Worm (Caenorhabditis elegans) whole organism, L4 larva: ENCODE measurements around the gene mek-1.
A peak's percentile ranks its signal among the peaks of the same experiment; 100 is the strongest.

ENCODE experiments used
- D1046.2 ChIP-seq: fragments of 200-800 bp; sonication (Bioruptor generic); IDR thresholded peaks from 2 replicates; pipeline ENCODE4 v1.3.6; 2022; ENCODE audit warnings: missing genetic modification characterization, missing compliant biosample characterization
- R02D3.7 ChIP-seq: fragments of 150-350 bp; sonication (generic microtip); optimal IDR thresholded peaks from 3 replicates; lab custom pipeline; 2014; ENCODE audit warnings: missing biosample characterization, missing genetic modification characterization
- T26A8.4 ChIP-seq: fragments of 200-800 bp; sonication (Bioruptor generic); IDR thresholded peaks from 2 replicates; pipeline ENCODE4 v1.3.6; 2022; ENCODE audit warnings: missing genetic modification characterization, missing compliant biosample characterization
- Y105C5A.15 ChIP-seq: fragments of 200-800 bp; sonication (Bioruptor generic); IDR thresholded peaks from 2 replicates; pipeline ENCODE4 v1.3.6; 2022; ENCODE audit warnings: missing genetic modification characterization, missing compliant biosample characterization
- Y48G9A.11 ChIP-seq: fragments of 200-800 bp; sonication (Bioruptor generic); IDR thresholded peaks from 2 replicates; pipeline ENCODE4 v1.3.6; 2022; ENCODE audit warnings: missing genetic modification reagents, missing genetic modification characterization, missing compliant biosample characterization
- aha-1 ChIP-seq: fragments of 150-350 bp; peaks from one replicate; lab custom pipeline; 2014; ENCODE audit warnings: missing biosample characterization, missing genetic modification characterization
- aly-2 ChIP-seq: sonication (generic microtip); optimal IDR thresholded peaks from 2 replicates; lab custom pipeline; 2018; ENCODE audit warnings: missing biosample characterization, missing genetic modification characterization
- ceh-28 ChIP-seq: fragments of 150-350 bp; optimal IDR thresholded peaks from 2 replicates; lab custom pipeline; 2014; ENCODE audit warnings: missing biosample characterization, missing genetic modification reagents, missing genetic modification characterization
- cey-2 ChIP-seq: sonication (generic microtip); optimal IDR thresholded peaks from 3 replicates; lab custom pipeline; 2017; ENCODE audit warnings: missing genetic modification characterization, mild to moderate bottlenecking, missing compliant biosample characterization, antibody characterized with exemption, borderline replicate concordance; ENCODE audit not compliant: insufficient read depth
- ctbp-1 ChIP-seq: fragments of 200-800 bp; sonication (Bioruptor generic); IDR thresholded peaks from 2 replicates; pipeline ENCODE4 v1.3.6; 2022; ENCODE audit warnings: missing genetic modification reagents, missing genetic modification characterization, missing compliant biosample characterization
- daf-12 ChIP-seq: fragments of 150-350 bp; optimal IDR thresholded peaks from 2 replicates; lab custom pipeline; 2014; ENCODE audit warnings: missing biosample characterization, missing genetic modification reagents, missing genetic modification characterization
- dpl-1 ChIP-seq: fragments of 150-350 bp; optimal IDR thresholded peaks from 2 replicates; lab custom pipeline; 2014; ENCODE audit warnings: missing biosample characterization, missing genetic modification reagents, missing genetic modification characterization
- dve-1 ChIP-seq: sonication (generic microtip); optimal IDR thresholded peaks from 2 replicates; lab custom pipeline; 2017; ENCODE audit warnings: antibody characterized with exemption, mild to moderate bottlenecking, missing genetic modification characterization, missing compliant biosample characterization; ENCODE audit not compliant: insufficient read depth
- egl-43 ChIP-seq: fragments of 200-800 bp; sonication (Bioruptor generic); IDR thresholded peaks from 2 replicates; pipeline ENCODE4 v1.3.6; 2022; ENCODE audit warnings: missing genetic modification reagents, missing genetic modification characterization, missing compliant biosample characterization
- fos-1 ChIP-seq: fragments of 150-350 bp; optimal IDR thresholded peaks from 2 replicates; lab custom pipeline; 2014; ENCODE audit warnings: missing biosample characterization, missing genetic modification characterization
- gei-8 ChIP-seq: fragments of 200-800 bp; sonication (Bioruptor generic); optimal IDR thresholded peaks from 2 replicates; lab custom pipeline; 2018; ENCODE audit warnings: mild to moderate bottlenecking, missing genetic modification characterization, missing compliant biosample characterization
- hlh-11 ChIP-seq: fragments of 200-800 bp; sonication (Bioruptor generic); optimal IDR thresholded peaks from 2 replicates; lab custom pipeline; 2018; ENCODE audit warnings: mild to moderate bottlenecking, missing genetic modification characterization, missing compliant biosample characterization
- hmg-1.1 ChIP-seq: fragments of 200-800 bp; sonication (Bioruptor generic); IDR thresholded peaks from 2 replicates; pipeline ENCODE4 v1.3.6; 2022; ENCODE audit warnings: missing genetic modification reagents, missing genetic modification characterization, missing compliant biosample characterization
- jun-1 ChIP-seq: fragments of 150-350 bp; optimal IDR thresholded peaks from 2 replicates; lab custom pipeline; 2014; ENCODE audit warnings: missing biosample characterization, missing genetic modification reagents, missing genetic modification characterization
- lin-29 ChIP-seq: fragments of 200-800 bp; sonication (Bioruptor generic); IDR thresholded peaks from 2 replicates; pipeline ENCODE4 v1.3.6; 2022; ENCODE audit warnings: missing genetic modification reagents, missing genetic modification characterization, missing compliant biosample characterization
- lin-39 ChIP-seq: fragments of 150-350 bp; optimal IDR thresholded peaks from 2 replicates; lab custom pipeline; 2014; ENCODE audit warnings: missing biosample characterization, missing genetic modification reagents, missing genetic modification characterization
- mes-2 ChIP-seq: sonication (generic microtip); optimal IDR thresholded peaks from 2 replicates; lab custom pipeline; 2016; ENCODE audit warnings: missing genotype, mild to moderate bottlenecking, missing genetic modification characterization, missing compliant biosample characterization; ENCODE audit not compliant: poor library complexity, severe bottlenecking
- mxl-2 ChIP-seq: fragments of 200-800 bp; sonication (Bioruptor generic); conservative IDR thresholded peaks from 2 replicates; pipeline ENCODE4 v1.3.6; 2022; ENCODE audit warnings: missing genetic modification reagents, missing genetic modification characterization, missing compliant biosample characterization
- nhr-10 ChIP-seq: fragments of 150-350 bp; optimal IDR thresholded peaks from 2 replicates; lab custom pipeline; 2014; ENCODE audit warnings: missing biosample characterization, missing genetic modification characterization
- nhr-11 ChIP-seq: fragments of 150-350 bp; optimal IDR thresholded peaks from 2 replicates; lab custom pipeline; 2014; ENCODE audit warnings: missing biosample characterization, missing genetic modification characterization
- nhr-42 ChIP-seq: fragments of 200-800 bp; sonication (Bioruptor generic); IDR thresholded peaks from 2 replicates; pipeline ENCODE4 v1.3.6; 2022; ENCODE audit warnings: missing genetic modification characterization, missing compliant biosample characterization
- nhr-6 ChIP-seq: fragments of 150-350 bp; optimal IDR thresholded peaks from 2 replicates; lab custom pipeline; 2014; ENCODE audit warnings: missing biosample characterization, missing genetic modification characterization
- pha-4 ChIP-seq, 2 experiments: fragments of 150-350 bp in 1 of 2; fragments of 200-800 bp in 1 of 2; sonication (Bioruptor generic) in 1 of 2; IDR thresholded peaks in 1 of 2; optimal IDR thresholded peaks in 1 of 2; 2 replicates each; pipeline versions ENCODE4 v1.3.6 to Lab custom; 2014 to 2022; ENCODE audit warnings: missing genetic modification characterization in 2 of 2, missing genetic modification reagents in 2 of 2, missing biosample characterization in 1 of 2, missing compliant biosample characterization in 1 of 2
- pqm-1 ChIP-seq: sonication (generic microtip); optimal IDR thresholded peaks from 2 replicates; lab custom pipeline; 2017; ENCODE audit warnings: missing biosample characterization, missing genetic modification characterization
- set-16 ChIP-seq: fragments of 200-800 bp; sonication (Bioruptor generic); IDR thresholded peaks from 2 replicates; pipeline ENCODE4 v1.3.6; 2022; ENCODE audit warnings: missing genetic modification reagents, missing genetic modification characterization, missing compliant biosample characterization
- snpc-4 ChIP-seq: fragments of 150-350 bp; optimal IDR thresholded peaks from 2 replicates; lab custom pipeline; 2014; ENCODE audit warnings: missing biosample characterization, missing genetic modification characterization
- tra-1 ChIP-seq: fragments of 200-800 bp; sonication (Bioruptor generic); IDR thresholded peaks from 2 replicates; pipeline ENCODE4 v1.3.6; 2022; ENCODE audit warnings: missing genetic modification reagents, missing genetic modification characterization, missing compliant biosample characterization
- unc-130 ChIP-seq: sonication (generic microtip); optimal IDR thresholded peaks from 2 replicates; lab custom pipeline; 2016; ENCODE audit warnings: missing genetic modification reagents, missing genetic modification characterization, missing compliant biosample characterization
- unc-62 ChIP-seq, 3 experiments: fragments of 150-350 bp in 1 of 3; sonication (generic microtip); optimal IDR thresholded peaks in 2 of 3; peaks in 1 of 3; 1 replicate in 1 of 3; 2 replicates in 2 of 3; lab custom pipeline; 2014 to 2017; ENCODE audit warnings: missing biosample characterization in 3 of 3, missing genetic modification characterization in 3 of 3, missing genetic modification reagents in 3 of 3, missing genotype in 1 of 3
- vab-7 ChIP-seq: fragments of 200-800 bp; sonication (Bioruptor generic); IDR thresholded peaks from 2 replicates; pipeline ENCODE4 v1.3.6; 2022; ENCODE audit warnings: missing genetic modification reagents, missing genetic modification characterization, missing compliant biosample characterization
- zag-1 ChIP-seq: fragments of 150-350 bp; optimal IDR thresholded peaks from 2 replicates; lab custom pipeline; 2014; ENCODE audit warnings: missing biosample characterization, missing genetic modification characterization
- zfp-3 ChIP-seq: fragments of 200-800 bp; sonication (Bioruptor generic); conservative IDR thresholded peaks from 2 replicates; pipeline ENCODE4 v1.3.6; 2022; ENCODE audit warnings: missing genetic modification reagents, missing genetic modification characterization, missing compliant biosample characterization

Gene mek-1

DNA sequence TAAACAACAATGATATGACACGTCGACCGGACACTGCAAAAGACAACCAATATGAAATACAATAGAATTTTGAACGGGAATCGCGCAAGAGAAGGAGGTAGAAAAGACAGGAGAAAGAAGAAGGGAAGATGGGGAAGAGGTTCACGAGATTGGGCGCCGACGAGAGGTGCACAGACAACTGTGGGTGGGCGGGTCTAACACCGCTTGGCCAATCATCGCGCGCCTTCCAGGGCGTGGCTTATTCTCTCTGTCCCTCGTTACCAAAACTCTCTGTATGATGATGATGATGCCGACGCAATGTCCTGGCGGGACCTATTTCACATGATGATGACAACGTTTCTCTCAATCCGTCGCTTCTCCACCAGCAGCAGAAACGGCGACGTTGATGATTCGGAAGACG, 18.5 kb upstream of the mek-1 start (continued):
- TF ChIP-seq hmg-1.1 (0 out of 2 replicates have a peak, but pooled peaks have one; percentile 6), ceh-28 (tag; lab: Kevin White, UChicago) (no peak), snpc-4 (tag; lab: Kevin White, UChicago) (no peak), gei-8 (GFP tag; lab: Kevin White, UChicago) (no peak), R02D3.7 (tag; lab: Kevin White, UChicago) (no peak), nhr-10 (tag; lab: Kevin White, UChicago) (no peak), tra-1 (GFP tag; lab: Robert Waterston, UW) (no peak), zfp-3 (no peak), Y105C5A.15 (GFP tag; lab: Robert Waterston, UW) (no peak), nhr-6 (tag; lab: Kevin White, UChicago) (no peak)

DNA sequence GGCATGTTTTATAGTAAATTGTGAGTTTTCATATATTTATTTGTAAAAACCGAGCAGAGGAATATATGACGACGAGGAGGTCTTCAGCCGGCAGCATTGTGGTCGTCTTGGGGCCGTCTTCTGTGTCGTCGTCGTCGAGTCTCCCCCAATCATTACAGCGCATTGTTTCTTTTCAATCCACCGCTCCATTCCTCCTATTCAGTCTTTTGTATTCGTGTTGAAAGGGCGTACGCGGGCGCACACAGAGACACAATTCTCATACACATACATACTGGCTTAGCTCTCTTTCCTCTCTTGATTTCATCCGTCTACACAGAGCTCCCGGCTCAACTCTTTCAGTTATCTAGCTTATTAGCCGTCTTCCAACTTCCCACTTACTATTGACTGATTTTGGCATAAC, 15.4 kb upstream of the mek-1 start, which contains the start of gene sox-2:
TSS of gene sox-2 (minus strand) at position 100 of the 400 bp plus-strand sequence.
- TF ChIP-seq aly-2 (tag; lab: Kevin White, UChicago) (no peak), aha-1 (tag; lab: Kevin White, UChicago) (peak; percentile 83), jun-1 (tag; lab: Kevin White, UChicago) (no peak), cey-2 (tag; lab: Kevin White, UChicago) (no peak), dpl-1 (GFP tag; lab: Kevin White, UChicago) (no peak)

DNA sequence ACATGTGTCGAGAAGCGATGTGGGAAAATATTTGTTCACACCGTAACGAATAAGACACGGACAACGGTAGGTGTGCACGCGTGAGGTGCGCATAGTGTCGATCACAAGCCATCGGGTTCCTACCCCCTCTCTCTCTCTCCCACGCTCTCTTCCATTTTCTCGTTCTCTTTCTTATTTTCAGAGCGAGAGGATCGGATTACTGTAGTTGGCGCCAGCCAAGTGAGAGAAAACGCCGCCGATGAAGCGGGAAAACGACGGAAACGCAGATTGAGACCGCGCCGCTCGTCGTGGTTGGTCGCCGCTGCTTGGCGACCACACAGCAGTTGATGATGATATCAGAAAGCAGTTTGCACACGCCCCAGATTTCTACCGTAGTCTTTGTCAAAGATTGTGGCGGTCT, 14.7 kb upstream of the mek-1 start:
- peak; percentile 1 for TF ChIP-seq dve-1 (tag; lab: Kevin White, UChicago)
- no peak for TF ChIP-seq zag-1 (tag; lab: Kevin White, UChicago)
- no peak for TF ChIP-seq ctbp-1 (GFP tag; lab: Robert Waterston, UW)
- 0 out of 2 replicates have a peak, but pooled peaks have one; percentile 46 for TF ChIP-seq egl-43 (GFP tag; lab: Robert Waterston, UW)
- TF ChIP-seq set-16 (GFP tag; lab: Robert Waterston, UW) = peak; percentile 62
- peak; percentile 6 for TF ChIP-seq hlh-11 (tag; lab: Kevin White, UChicago)
- peak in 1 of 2 experiments; percentile 50 for TF ChIP-seq unc-62 (GFP tag; optimal IDR thresholded peaks at IDR 0.05 in 1 of 2; lab: Kevin White, UChicago)
- no peak for TF ChIP-seq unc-62 (tag; optimal IDR thresholded peaks at IDR 0.05; lab: Kevin White, UChicago)

ce11 chrX:7466682-7467081, 12.4 kb upstream of the mek-1 start:
- TF ChIP-seq unc-130 (GFP tag; lab: Kevin White, UChicago) = no peak
- TF ChIP-seq T26A8.4 (GFP tag; lab: Robert Waterston, UW) = no peak
- no peak for TF ChIP-seq nhr-11 (tag; lab: Kevin White, UChicago)
- TF ChIP-seq Y48G9A.11 (GFP tag; lab: Robert Waterston, UW) = no peak
- TF ChIP-seq pqm-1 (tag; lab: Kevin White, UChicago) = no peak
- TF ChIP-seq zfp-3 = no peak
- TF ChIP-seq mxl-2 (GFP tag; lab: Robert Waterston, UW) = no peak
- no peak for TF ChIP-seq daf-12
- TF ChIP-seq nhr-42 (GFP tag; lab: Robert Waterston, UW) = no peak
- TF ChIP-seq vab-7 = no peak
- TF ChIP-seq D1046.2 (GFP tag; lab: Robert Waterston, UW) = no peak
- TF ChIP-seq tra-1 (GFP tag; lab: Robert Waterston, UW) = no peak
- no peak for TF ChIP-seq lin-29

ce11 chrX:7469907-7470306, 9.1 kb upstream of the mek-1 start:
- TF ChIP-seq fos-1 (no peak), cey-2 (tag; lab: Kevin White, UChicago) (no peak), egl-43 (GFP tag; lab: Robert Waterston, UW) (no peak), aha-1 (tag; lab: Kevin White, UChicago) (peak; percentile 4), mes-2 (tag; lab: Kevin White, UChicago) (peak; percentile 27), lin-39 (no peak), pha-4 (GFP tag; IDR thresholded peaks at IDR 0.05; lab: Robert Waterston, UW) (no peak), pha-4 (tag; optimal IDR thresholded peaks at IDR 0.05; lab: Kevin White, UChicago) (no peak)
- TF ChIP-seq, all 104 proteins: peak for 2
